Fruit fly (Drosophila melanogaster) whole organism, embryonic: ENCODE results near the gene CG32483.

Experiments used
- Asciz ChIP-seq: fragments of 200-800 bp; sonication (Bioruptor generic); optimal IDR thresholded peaks from 2 replicates; lab custom pipeline; 2017; ENCODE audit warnings: missing biosample characterization, mild to moderate bottlenecking, missing genetic modification characterization, missing genetic modification reagents
- Bdp1 ChIP-seq: fragments of 200-800 bp; sonication (Bioruptor generic); optimal IDR thresholded peaks from 3 replicates; lab custom pipeline; 2016; ENCODE audit warnings: missing biosample characterization, missing genetic modification characterization
- CG10147 ChIP-seq: fragments of 200-800 bp; sonication (Bioruptor generic); optimal IDR thresholded peaks from 2 replicates; lab custom pipeline; 2019; ENCODE audit warnings: missing biosample characterization, mild to moderate bottlenecking, missing genetic modification characterization, moderate library complexity
- CG12104 ChIP-seq: fragments of 200-800 bp; sonication (Bioruptor generic); optimal IDR thresholded peaks from 3 replicates; lab custom pipeline; 2016; ENCODE audit warnings: missing biosample characterization, missing genetic modification characterization
- CG1233 ChIP-seq: fragments of 200-800 bp; sonication (Bioruptor generic); optimal IDR thresholded peaks from 4 replicates; lab custom pipeline; 2018; ENCODE audit warnings: missing biosample characterization, mild to moderate bottlenecking, missing genetic modification characterization
- CG14441 ChIP-seq: fragments of 200-800 bp; sonication (Bioruptor generic); IDR thresholded peaks from 2 replicates; pipeline ENCODE4 v1.3.6; 2022; ENCODE audit warnings: missing biosample characterization, missing genetic modification characterization
- CG15011 ChIP-seq: fragments of 200-800 bp; sonication (Bioruptor generic); optimal IDR thresholded peaks from 3 replicates; lab custom pipeline; 2018; ENCODE audit warnings: missing biosample characterization, mild to moderate bottlenecking, missing genetic modification characterization
- CG16779 ChIP-seq: fragments of 200-800 bp; sonication (Bioruptor generic); IDR thresholded peaks from 2 replicates; pipeline ENCODE4 v1.3.6; 2022; ENCODE audit warnings: missing biosample characterization, missing genetic modification characterization
- CG17359 ChIP-seq: fragments of 200-800 bp; sonication (Bioruptor generic); optimal IDR thresholded peaks from 3 replicates; lab custom pipeline; 2018; ENCODE audit warnings: missing biosample characterization, mild to moderate bottlenecking, missing genetic modification characterization, moderate library complexity
- CG3726 ChIP-seq: fragments of 200-800 bp; sonication (Bioruptor generic); IDR thresholded peaks from 3 replicates; pipeline ENCODE4, ENCODE4 v1.3.6; 2022; ENCODE audit warnings: missing biosample characterization, missing genetic modification characterization
- CG3847 ChIP-seq: fragments of 200-800 bp; sonication (Bioruptor generic); IDR thresholded peaks from 2 replicates; pipeline ENCODE4 v1.3.6; 2022; ENCODE audit warnings: missing biosample characterization, missing genetic modification characterization
- CG4730 ChIP-seq: fragments of 200-800 bp; sonication (Bioruptor generic); IDR thresholded peaks from 2 replicates; pipeline ENCODE4 v1.3.6; 2022; ENCODE audit warnings: missing biosample characterization, missing genetic modification characterization
- CG6765 ChIP-seq: fragments of 200-800 bp; sonication (Bioruptor generic); optimal IDR thresholded peaks from 3 replicates; lab custom pipeline; 2017; ENCODE audit warnings: missing biosample characterization, mild to moderate bottlenecking, missing genetic modification characterization
- CG6791 ChIP-seq: fragments of 200-800 bp; sonication (Bioruptor generic); IDR thresholded peaks from 3 replicates; pipeline ENCODE4 v1.3.6; 2022; ENCODE audit warnings: missing biosample characterization, missing genetic modification characterization; ENCODE audit not compliant: partially characterized antibody
- CG7357 ChIP-seq: fragments of 200-800 bp; sonication (Bioruptor generic); IDR thresholded peaks from 3 replicates; pipeline ENCODE4 v1.3.6; 2022; ENCODE audit warnings: missing biosample characterization, missing genetic modification characterization
- CG7556 ChIP-seq: fragments of 200-800 bp; sonication (Bioruptor generic); optimal IDR thresholded peaks from 2 replicates; lab custom pipeline; 2017; ENCODE audit warnings: missing biosample characterization, mild to moderate bottlenecking, missing genetic modification characterization
- CG7786 ChIP-seq: fragments of 200-800 bp; sonication (Bioruptor generic); optimal IDR thresholded peaks from 2 replicates; lab custom pipeline; 2016; ENCODE audit warnings: missing biosample characterization, missing genetic modification characterization
- CG9215 ChIP-seq: fragments of 200-800 bp; sonication (Bioruptor generic); IDR thresholded peaks from 2 replicates; pipeline ENCODE4 v1.3.6; 2022; ENCODE audit warnings: missing biosample characterization, missing genetic modification characterization
- CrebB ChIP-seq: fragments of 200-800 bp; sonication (Bioruptor generic); optimal IDR thresholded peaks from 3 replicates; lab custom pipeline; 2018; ENCODE audit warnings: missing biosample characterization, mild to moderate bottlenecking, missing genetic modification characterization
- Dll ChIP-seq: fragments of 200-800 bp; sonication (Bioruptor generic); IDR thresholded peaks from 4 replicates; pipeline ENCODE4 v1.3.6; 2022; ENCODE audit warnings: missing biosample characterization, missing genetic modification characterization; ENCODE audit not compliant: partially characterized antibody
- Eip74EF ChIP-seq, 2 experiments: fragments of 200-800 bp in 1 of 2; fragments of >200 bp in 1 of 2; sonication (Bioruptor generic) in 1 of 2; optimal IDR thresholded peaks; 2 replicates each; lab custom pipeline; 2017 to 2019; ENCODE audit warnings: missing biosample characterization in 2 of 2, missing genetic modification characterization in 2 of 2, mild to moderate bottlenecking in 1 of 2, moderate library complexity in 1 of 2
- Ets65A ChIP-seq: fragments of 200-800 bp; sonication (Bioruptor generic); peaks from one replicate; lab custom pipeline; 2016; ENCODE audit warnings: missing biosample characterization, missing genetic modification characterization
- HmgZ ChIP-seq: fragments of 200-800 bp; sonication (Bioruptor generic); optimal IDR thresholded peaks from 2 replicates; lab custom pipeline; 2018; ENCODE audit warnings: missing biosample characterization, mild to moderate bottlenecking, missing genetic modification characterization
- Hr78 ChIP-seq, 2 experiments: fragments of 200-800 bp in 1 of 2; fragments of >200 bp in 1 of 2; sonication (Bioruptor generic) in 1 of 2; optimal IDR thresholded peaks; 2 replicates each; lab custom pipeline; 2017 to 2019; ENCODE audit warnings: missing biosample characterization in 2 of 2, missing genetic modification characterization in 2 of 2, mild to moderate bottlenecking in 1 of 2, moderate library complexity in 1 of 2
- Nf-YC ChIP-seq: fragments of 200-800 bp; optimal IDR thresholded peaks from 3 replicates; lab custom pipeline; 2019; ENCODE audit warnings: missing biosample characterization, mild to moderate bottlenecking, missing genetic modification characterization, moderate library complexity
- Sox100B ChIP-seq: fragments of 200-800 bp; sonication (Bioruptor generic); optimal IDR thresholded peaks from 3 replicates; lab custom pipeline; 2018; ENCODE audit warnings: missing biosample characterization, mild to moderate bottlenecking, missing genetic modification characterization
- Sry-β ChIP-seq: fragments of 200-800 bp; sonication (Bioruptor generic); optimal IDR thresholded peaks from 2 replicates; lab custom pipeline; 2018; ENCODE audit warnings: missing biosample characterization, mild to moderate bottlenecking, missing genetic modification characterization, moderate library complexity
- Sry-δ ChIP-seq: fragments of 200-800 bp; sonication (Bioruptor generic); optimal IDR thresholded peaks from 2 replicates; lab custom pipeline; 2016; ENCODE audit warnings: missing biosample characterization, missing genetic modification characterization
- ab ChIP-seq: fragments of 200-800 bp; sonication (Bioruptor generic); optimal IDR thresholded peaks from 2 replicates; lab custom pipeline; 2016; ENCODE audit warnings: missing biosample characterization, missing genetic modification characterization
- ac ChIP-seq: fragments of 200-800 bp; sonication (Bioruptor generic); optimal IDR thresholded peaks from 3 replicates; lab custom pipeline; 2017; ENCODE audit warnings: missing biosample characterization, mild to moderate bottlenecking, missing genetic modification characterization
- al ChIP-seq: fragments of 200-800 bp; sonication (Bioruptor generic); IDR thresholded peaks from 2 replicates; pipeline ENCODE4 v1.3.6; 2022; ENCODE audit warnings: missing biosample characterization, missing genetic modification characterization
- corto ChIP-seq: fragments of 200-800 bp; sonication (Bioruptor generic); optimal IDR thresholded peaks from 2 replicates; lab custom pipeline; 2016; ENCODE audit warnings: missing biosample characterization, mild to moderate bottlenecking, missing genetic modification characterization, moderate library complexity
- crc ChIP-seq: fragments of 200-800 bp; sonication (Bioruptor generic); optimal IDR thresholded peaks from 2 replicates; lab custom pipeline; 2016; ENCODE audit warnings: missing biosample characterization, missing genetic modification characterization
- danr ChIP-seq: fragments of 200-800 bp; sonication (Bioruptor generic); IDR thresholded peaks from 2 replicates; pipeline ENCODE4 v1.3.6; 2022; ENCODE audit warnings: missing biosample characterization, missing genetic modification characterization
- disco-r ChIP-seq: fragments of 200-800 bp; sonication (Bioruptor generic); optimal IDR thresholded peaks from 2 replicates; lab custom pipeline; 2016; ENCODE audit warnings: missing biosample characterization, missing genetic modification characterization
- eyg ChIP-seq: fragments of 200-800 bp; sonication (Bioruptor generic); optimal IDR thresholded peaks from 3 replicates; lab custom pipeline; 2016; ENCODE audit warnings: missing biosample characterization, missing genetic modification characterization
- fd96Cb ChIP-seq: fragments of 200-800 bp; sonication (Bioruptor generic); optimal IDR thresholded peaks from 2 replicates; lab custom pipeline; 2018; ENCODE audit warnings: missing biosample characterization, mild to moderate bottlenecking, missing genetic modification characterization, moderate library complexity
- fu2 ChIP-seq: fragments of 200-800 bp; sonication (Bioruptor generic); optimal IDR thresholded peaks from 2 replicates; lab custom pipeline; 2016; ENCODE audit warnings: missing biosample characterization, missing genetic modification characterization
- gsb ChIP-seq: fragments of 200-800 bp; sonication (Bioruptor generic); IDR thresholded peaks from 2 replicates; pipeline ENCODE4 v1.3.6; 2022; ENCODE audit warnings: missing biosample characterization, missing genetic modification characterization
- hbn ChIP-seq: fragments of 200-800 bp; sonication (Bioruptor generic); IDR thresholded peaks from 2 replicates; pipeline ENCODE4 v1.3.6; 2022; ENCODE audit warnings: missing biosample characterization, missing genetic modification characterization; ENCODE audit not compliant: partially characterized antibody
- ind ChIP-seq: fragments of 200-800 bp; sonication (Bioruptor generic); optimal IDR thresholded peaks from 3 replicates; lab custom pipeline; 2016; ENCODE audit warnings: missing biosample characterization, missing genetic modification characterization
- mirr ChIP-seq: fragments of 200-800 bp; sonication (Bioruptor generic); optimal IDR thresholded peaks from 3 replicates; lab custom pipeline; 2018; ENCODE audit warnings: missing biosample characterization, mild to moderate bottlenecking, missing genetic modification characterization
- nerfin-1 ChIP-seq: fragments of 200-800 bp; sonication (Bioruptor generic); optimal IDR thresholded peaks from 3 replicates; lab custom pipeline; 2019; ENCODE audit warnings: missing biosample characterization, mild to moderate bottlenecking, missing genetic modification characterization, moderate library complexity
- nom ChIP-seq: fragments of 200-800 bp; sonication (Bioruptor generic); optimal IDR thresholded peaks from 2 replicates; lab custom pipeline; 2017; ENCODE audit warnings: missing biosample characterization, missing genetic modification characterization, mild to moderate bottlenecking, moderate library complexity, missing genetic modification reagents
- pfk ChIP-seq: fragments of 200-800 bp; sonication (Bioruptor generic); optimal IDR thresholded peaks from 2 replicates; lab custom pipeline; 2018; ENCODE audit warnings: missing biosample characterization, mild to moderate bottlenecking, missing genetic modification characterization, moderate library complexity
- run ChIP-seq: fragments of 200-800 bp; sonication (Bioruptor generic); optimal IDR thresholded peaks from 3 replicates; lab custom pipeline; 2018; ENCODE audit warnings: missing biosample characterization, mild to moderate bottlenecking, missing genetic modification characterization
- sqz ChIP-seq: fragments of 200-800 bp; sonication (Bioruptor generic); optimal IDR thresholded peaks from 3 replicates; lab custom pipeline; 2018; ENCODE audit warnings: missing biosample characterization, mild to moderate bottlenecking, missing genetic modification characterization
- sr ChIP-seq: fragments of 200-800 bp; sonication (Bioruptor generic); IDR thresholded peaks from 3 replicates; pipeline ENCODE4 v1.3.6; 2022; ENCODE audit warnings: missing biosample characterization, missing genetic modification characterization
- ssp ChIP-seq: fragments of 200-800 bp; sonication (Bioruptor generic); IDR thresholded peaks from 2 replicates; pipeline ENCODE4 v1.3.6; 2022; ENCODE audit warnings: missing biosample characterization, missing genetic modification characterization
- tin ChIP-seq: fragments of 200-800 bp; sonication (Bioruptor generic); optimal IDR thresholded peaks from 3 replicates; lab custom pipeline; 2016; ENCODE audit warnings: missing biosample characterization, missing genetic modification characterization

CG32483 gene

DNA sequence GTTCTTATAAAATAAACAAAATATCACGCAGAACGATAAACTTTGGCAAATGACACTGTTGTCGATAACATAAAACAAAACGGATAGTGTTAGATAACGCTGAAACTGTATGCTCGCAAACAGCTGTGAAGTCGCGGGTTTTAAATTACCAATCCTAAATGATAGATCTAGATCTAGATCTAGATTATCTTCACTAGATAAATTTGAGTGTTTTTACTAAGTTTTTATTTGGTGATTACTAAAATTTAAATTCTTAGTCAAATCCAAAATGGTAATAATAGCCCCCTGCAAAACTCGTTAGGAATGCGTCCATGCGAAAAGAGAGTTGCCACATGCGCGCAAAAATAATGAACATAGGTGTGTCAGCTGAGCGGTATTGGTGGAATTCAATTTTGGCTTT lies 35.9 kb downstream of the CG32483 start, which contains the start of the genes MED30 and Rev1 (continued):
- TF ChIP-seq hbn (GFP tag; lab: Robert Waterston, UW) = peak; percentile 46; the same call in 1 of the 2 replicates
- TF ChIP-seq Nf-YC (tag; lab: Kevin White, UChicago) = peak; percentile 86
- peak in 1 of 2 experiments; percentile 83 for TF ChIP-seq Eip74EF (GFP tag; optimal IDR thresholded peaks at IDR 0.05; lab: Kevin White, UChicago)
- peak; percentile 74 for TF ChIP-seq run (tag; lab: Kevin White, UChicago)
- TF ChIP-seq al (GFP tag; lab: Robert Waterston, UW) = peak; percentile 91
- peak; percentile 67 for TF ChIP-seq Dll (GFP tag; lab: Robert Waterston, UW)
- TF ChIP-seq Sry-β (GFP tag; lab: Kevin White, UChicago) = peak; percentile 31
- peak; percentile 87 for TF ChIP-seq mirr (GFP tag; lab: Kevin White, UChicago)
- 0 out of 3 replicates have a peak, but pooled peaks have one; percentile 42 for TF ChIP-seq CG3726
- TF ChIP-seq CG10147 (GFP tag; lab: Kevin White, UChicago) = peak; percentile 90
- TF ChIP-seq CG16779 (GFP tag; lab: Robert Waterston, UW) = peak; percentile 89
- peak; percentile 67 for TF ChIP-seq sr (GFP tag; lab: Robert Waterston, UW)
- TF ChIP-seq CG4730 = peak; percentile 84
- peak; percentile 80 for TF ChIP-seq ssp
- no peak for TF ChIP-seq danr (GFP tag; lab: Robert Waterston, UW)
- no peak for TF ChIP-seq CG15011
- TF ChIP-seq ac (GFP tag; lab: Kevin White, UChicago) = peak; percentile 2
- TF ChIP-seq eyg (GFP tag; lab: Kevin White, UChicago) = peak; percentile 95
- peak; percentile 85 for TF ChIP-seq CG12104 (GFP tag; lab: Kevin White, UChicago)
- peak; percentile 96 for TF ChIP-seq crc (GFP tag; lab: Kevin White, UChicago)
- peak; percentile 86 for TF ChIP-seq CG9215 (GFP tag; lab: Robert Waterston, UW)
- peak in 1 of 2 experiments; percentile 56 for TF ChIP-seq Hr78 (GFP tag; optimal IDR thresholded peaks at IDR 0.05; lab: Kevin White, UChicago)
- TF ChIP-seq CG3847 (GFP tag; lab: Robert Waterston, UW) = peak; percentile 94
- peak; percentile 89 for TF ChIP-seq nerfin-1
- TF ChIP-seq CG7357 (GFP tag; lab: Robert Waterston, UW) = peak; percentile 76
- TF ChIP-seq pfk (GFP tag; lab: Kevin White, UChicago) = peak; percentile 20
- TF ChIP-seq disco-r (GFP tag; lab: Kevin White, UChicago) = peak; percentile 86
- TF ChIP-seq Sox100B (GFP tag; lab: Kevin White, UChicago) = peak; percentile 83
- peak; percentile 74 for TF ChIP-seq sqz (GFP tag; lab: Kevin White, UChicago)
- peak; percentile 71 for TF ChIP-seq nom (GFP tag; lab: Kevin White, UChicago)
- TF ChIP-seq Ets65A (GFP tag; lab: Kevin White, UChicago) = peak; percentile 100
- peak; percentile 89 for TF ChIP-seq ab (GFP tag; lab: Kevin White, UChicago)
- peak; percentile 91 for TF ChIP-seq CrebB (tag; lab: Kevin White, UChicago)
- TF ChIP-seq fd96Cb = peak; percentile 85
- TF ChIP-seq Asciz = peak; percentile 84
- peak; percentile 91 for TF ChIP-seq CG14441
- TF ChIP-seq CG6765 (GFP tag; lab: Kevin White, UChicago) = peak; percentile 86
- no peak for TF ChIP-seq CG6791
- TF ChIP-seq CG17359 (tag; lab: Kevin White, UChicago) = peak; percentile 92
- peak; percentile 97 for TF ChIP-seq CG7786
- TF ChIP-seq gsb (GFP tag; lab: Robert Waterston, UW) = peak; percentile 89
- TF ChIP-seq corto (GFP tag; lab: Kevin White, UChicago) = peak; percentile 57
- peak; percentile 91 for TF ChIP-seq Bdp1 (GFP tag; lab: Kevin White, UChicago)
- TF ChIP-seq tin (GFP tag; lab: Kevin White, UChicago) = peak; percentile 95
- peak; percentile 87 for TF ChIP-seq CG1233 (GFP tag; lab: Kevin White, UChicago)
- peak; percentile 97 for TF ChIP-seq fu2 (GFP tag; lab: Kevin White, UChicago)
- TF ChIP-seq HmgZ (tag; lab: Kevin White, UChicago) = peak; percentile 96
- TF ChIP-seq Sry-δ (GFP tag; lab: Kevin White, UChicago) = peak; percentile 80
- TF ChIP-seq ind = peak; percentile 96
- peak; percentile 89 for TF ChIP-seq CG7556 (GFP tag; lab: Kevin White, UChicago)
